Fruit fly (Drosophila melanogaster): ENCODE results near the gene CG12883.
A peak's percentile ranks its signal among the peaks of the same experiment; 100 is the strongest.

The CG12883 gene

dm6 chr3R:27679019-27679418 lies at the start of gene CG12883:
Gene CG12883 (plus strand): TSS chr3R:27679291.
- no peak for TF ChIP-seq rn (GFP tag; IDR thresholded peaks at IDR 0.05)
- TF ChIP-seq Pif1B (GFP tag; optimal IDR thresholded peaks at IDR 0.05) = no peak
- no peak for TF ChIP-seq CG15710 (tag; optimal IDR thresholded peaks at IDR 0.05)
- no peak for TF ChIP-seq Pif1A (GFP tag; optimal IDR thresholded peaks at IDR 0.05)
- no peak for TF ChIP-seq CG13204 (GFP tag; optimal IDR thresholded peaks at IDR 0.05)

dm6 chr3R:27636010-27636584 lies 43.0 kb upstream of the CG12883 start, which contains the start of the genes CG5611 and Mtl:
Gene CG5611 (minus strand): TSS chr3R:27636060.
Gene Mtl (plus strand): TSS chr3R:27636412.
- peak; percentile 100 for TF ChIP-seq CG8159 (tag; optimal IDR thresholded peaks at IDR 0.05)
- TF ChIP-seq CG14655 (GFP tag; optimal IDR thresholded peaks at IDR 0.05) = peak; percentile 100
- peak; percentile 99 for TF ChIP-seq fd96Ca (GFP tag; IDR thresholded peaks at IDR 0.05)
- peak; percentile 100 for TF ChIP-seq Ets98B (GFP tag; IDR thresholded peaks at IDR 0.05)
- peak; percentile 100 for TF ChIP-seq CG32121 (GFP tag; IDR thresholded peaks at IDR 0.05)
- peak; percentile 100 for TF ChIP-seq CG4496 (GFP tag; IDR thresholded peaks at IDR 0.05)
- peak; percentile 100 for TF ChIP-seq CG8301 (tag; optimal IDR thresholded peaks at IDR 0.05)
- peak; percentile 100 for TF ChIP-seq rn (GFP tag; IDR thresholded peaks at IDR 0.05)
- TF ChIP-seq CG9948 (tag; optimal IDR thresholded peaks at IDR 0.05) = peak; percentile 100
- TF ChIP-seq CG13204 (GFP tag; optimal IDR thresholded peaks at IDR 0.05) = peak; percentile 97
- TF ChIP-seq Pif1B (GFP tag; optimal IDR thresholded peaks at IDR 0.05) = peak; percentile 99
- peak; percentile 100 for TF ChIP-seq CG15710 (tag; optimal IDR thresholded peaks at IDR 0.05)
- TF ChIP-seq D1 (tag; optimal IDR thresholded peaks at IDR 0.05) = peak; percentile 99
- peak; percentile 99 for TF ChIP-seq CG10348 (GFP tag; IDR thresholded peaks at IDR 0.05)
- TF ChIP-seq EcR (GFP tag; optimal IDR thresholded peaks at IDR 0.05) = no peak
- peak; percentile 99 for TF ChIP-seq CG34367 (tag; optimal IDR thresholded peaks at IDR 0.05)
- TF ChIP-seq CG17806 (tag; optimal IDR thresholded peaks at IDR 0.05) = peak; percentile 100
- peak; percentile 100 for TF ChIP-seq CG12605 (GFP tag; IDR thresholded peaks at IDR 0.05)
- TF ChIP-seq gl (tag; optimal IDR thresholded peaks at IDR 0.05) = peak; percentile 98
- TF ChIP-seq Snoo (tag; optimal IDR thresholded peaks at IDR 0.05) = peak; percentile 99
- TF ChIP-seq Pif1A (GFP tag; optimal IDR thresholded peaks at IDR 0.05) = peak; percentile 99

- TF ChIP-seq CG4496 (GFP tag; IDR thresholded peaks at IDR 0.05) = no peak
- TF ChIP-seq CG15710 (tag; optimal IDR thresholded peaks at IDR 0.05) = no peak
- TF ChIP-seq CG10348 (GFP tag; IDR thresholded peaks at IDR 0.05) = no peak
- no peak for TF ChIP-seq CG9948 (tag; optimal IDR thresholded peaks at IDR 0.05)
- no peak for TF ChIP-seq Pif1B (GFP tag; optimal IDR thresholded peaks at IDR 0.05)
- no peak for TF ChIP-seq CG14655 (GFP tag; optimal IDR thresholded peaks at IDR 0.05)
- TF ChIP-seq Pif1A (GFP tag; optimal IDR thresholded peaks at IDR 0.05) = no peak
- no peak for TF ChIP-seq fd96Ca (GFP tag; IDR thresholded peaks at IDR 0.05)
- TF ChIP-seq CG32121 (GFP tag; IDR thresholded peaks at IDR 0.05) = no peak
- TF ChIP-seq CG13204 (GFP tag; optimal IDR thresholded peaks at IDR 0.05) = no peak
- no peak for TF ChIP-seq CG12605 (GFP tag; IDR thresholded peaks at IDR 0.05)
- no peak for TF ChIP-seq gl (tag; optimal IDR thresholded peaks at IDR 0.05)
- TF ChIP-seq CG34367 (tag; optimal IDR thresholded peaks at IDR 0.05) = no peak
- TF ChIP-seq Snoo (tag; optimal IDR thresholded peaks at IDR 0.05) = no peak
- TF ChIP-seq Ets98B (GFP tag; IDR thresholded peaks at IDR 0.05) = no peak
These were observed 42.4 kb upstream of the CG12883 start for dm6 chr3R:27636720-27637119.

DNA sequence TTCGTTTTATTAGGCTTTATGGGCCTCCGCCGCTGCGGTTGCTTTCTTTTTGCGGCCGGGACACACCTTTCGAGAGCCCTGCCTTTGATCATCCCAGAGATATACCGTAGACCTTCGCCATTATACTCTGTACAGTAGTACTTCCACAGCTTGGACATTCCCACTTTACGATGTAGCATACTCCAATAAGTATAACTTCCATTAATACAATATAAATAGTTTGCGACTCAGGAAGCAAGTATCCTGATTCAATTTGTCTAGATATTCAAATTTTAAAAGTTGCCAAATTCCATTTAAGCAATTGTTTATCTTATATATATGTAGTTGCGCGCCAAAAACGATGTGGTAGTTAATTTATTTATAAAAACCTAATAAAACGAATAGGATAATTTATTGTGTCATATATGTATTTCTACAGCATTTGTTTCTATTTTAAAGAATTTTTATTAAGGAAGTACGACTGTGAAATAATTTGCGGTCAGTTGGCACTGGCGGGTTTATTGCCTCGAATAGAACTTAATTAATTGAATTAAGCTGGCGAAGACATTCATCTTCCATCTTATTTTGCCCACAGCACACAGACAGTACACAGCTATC lies 41.7 kb upstream of the CG12883 start:
- peak; percentile 22 for TF ChIP-seq CG8159 (tag; optimal IDR thresholded peaks at IDR 0.05)
- TF ChIP-seq CG15710 (tag; optimal IDR thresholded peaks at IDR 0.05) = peak; percentile 0
- TF ChIP-seq CG13204 (GFP tag; optimal IDR thresholded peaks at IDR 0.05) = no peak

dm6 chr3R:27643080-27643479 lies 36.0 kb upstream of the CG12883 start:
- TF ChIP-seq CG8159 (tag; optimal IDR thresholded peaks at IDR 0.05) (no peak), CG10348 (GFP tag; IDR thresholded peaks at IDR 0.05) (no peak), D1 (tag; optimal IDR thresholded peaks at IDR 0.05) (no peak), CG4496 (GFP tag; IDR thresholded peaks at IDR 0.05) (no peak), CG15710 (tag; optimal IDR thresholded peaks at IDR 0.05) (no peak), CG14655 (GFP tag; optimal IDR thresholded peaks at IDR 0.05) (no peak), CG12605 (GFP tag; IDR thresholded peaks at IDR 0.05) (no peak), fd96Ca (GFP tag; IDR thresholded peaks at IDR 0.05) (no peak), Snoo (tag; optimal IDR thresholded peaks at IDR 0.05) (no peak), rn (GFP tag; IDR thresholded peaks at IDR 0.05) (no peak), CG34367 (tag; optimal IDR thresholded peaks at IDR 0.05) (no peak), CG32121 (GFP tag; IDR thresholded peaks at IDR 0.05) (no peak), CG8301 (tag; optimal IDR thresholded peaks at IDR 0.05) (no peak), Pif1A (GFP tag; optimal IDR thresholded peaks at IDR 0.05) (no peak), Ets98B (GFP tag; IDR thresholded peaks at IDR 0.05) (no peak)

DNA sequence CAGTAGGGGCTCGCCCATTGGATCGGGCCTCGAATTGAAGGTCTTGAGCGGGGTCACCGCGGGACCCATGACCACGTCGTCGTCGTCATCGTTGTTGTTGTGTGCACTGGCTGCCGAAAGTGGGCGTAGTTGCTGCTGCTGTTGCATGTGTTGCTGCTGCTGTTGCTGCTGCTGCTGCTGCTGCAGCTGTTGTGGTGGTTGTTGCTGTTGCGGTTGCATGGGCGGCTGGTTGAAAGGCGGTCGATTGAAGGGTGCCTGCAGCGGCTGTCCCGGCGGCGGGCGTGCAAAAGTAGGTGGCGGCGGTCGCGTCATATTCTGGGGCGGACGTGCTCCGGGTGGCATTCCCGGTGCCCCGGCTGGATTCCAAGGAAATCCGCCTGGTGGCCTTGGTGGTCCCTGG lies 31.3 kb upstream of the CG12883 start:
- no peak for TF ChIP-seq gl (tag; optimal IDR thresholded peaks at IDR 0.05)
- TF ChIP-seq Ets98B (GFP tag; IDR thresholded peaks at IDR 0.05) = no peak
- no peak for TF ChIP-seq CG12605 (GFP tag; IDR thresholded peaks at IDR 0.05)
- TF ChIP-seq Pif1B (GFP tag; optimal IDR thresholded peaks at IDR 0.05) = no peak
- no peak for TF ChIP-seq Snoo (tag; optimal IDR thresholded peaks at IDR 0.05)
- no peak for TF ChIP-seq CG8159 (tag; optimal IDR thresholded peaks at IDR 0.05)
- TF ChIP-seq CG9948 (tag; optimal IDR thresholded peaks at IDR 0.05) = no peak
- TF ChIP-seq CG13204 (GFP tag; optimal IDR thresholded peaks at IDR 0.05) = no peak
- TF ChIP-seq CG32121 (GFP tag; IDR thresholded peaks at IDR 0.05) = no peak
- TF ChIP-seq CG8301 (tag; optimal IDR thresholded peaks at IDR 0.05) = no peak
- TF ChIP-seq EcR (GFP tag; optimal IDR thresholded peaks at IDR 0.05) = no peak
- TF ChIP-seq CG10348 (GFP tag; IDR thresholded peaks at IDR 0.05) = no peak
- no peak for TF ChIP-seq CG34367 (tag; optimal IDR thresholded peaks at IDR 0.05)
- no peak for TF ChIP-seq rn (GFP tag; IDR thresholded peaks at IDR 0.05)
- no peak for TF ChIP-seq CG15710 (tag; optimal IDR thresholded peaks at IDR 0.05)
- TF ChIP-seq CG17806 (tag; optimal IDR thresholded peaks at IDR 0.05) = no peak
- no peak for TF ChIP-seq Pif1A (GFP tag; optimal IDR thresholded peaks at IDR 0.05)

All from whole organism, pupa.